Worm (Caenorhabditis elegans) whole organism, young adult: ENCODE data around the gene rab-28.

Experiments
- C06A6.2 ChIP-seq: fragments of 200-800 bp; sonication (Bioruptor generic); conservative IDR thresholded peaks from 2 replicates; pipeline ENCODE4 v1.3.6; 2022; ENCODE audit warnings: missing genetic modification characterization, missing compliant biosample characterization
- C17E4.6 ChIP-seq: fragments of 200-800 bp; sonication (Bioruptor generic); IDR thresholded peaks from 2 replicates; pipeline ENCODE4 v1.3.6; 2022; ENCODE audit warnings: missing genetic modification reagents, missing genetic modification characterization, missing compliant biosample characterization
- F33H1.4 ChIP-seq: fragments of 200-800 bp; sonication (Bioruptor generic); IDR thresholded peaks from 2 replicates; pipeline ENCODE4 v1.3.6; 2022; ENCODE audit warnings: missing genetic modification reagents, missing genetic modification characterization, missing compliant biosample characterization
- F37B4.10 ChIP-seq: fragments of 200-800 bp; sonication (Bioruptor generic); IDR thresholded peaks from 2 replicates; pipeline ENCODE4 v1.3.6; 2022; ENCODE audit warnings: missing genetic modification characterization, missing compliant biosample characterization
- T26A5.8 ChIP-seq: sonication (generic microtip); optimal IDR thresholded peaks from 2 replicates; lab custom pipeline; 2016; ENCODE audit warnings: missing genetic modification characterization, missing compliant biosample characterization
- Y53G8AR.9 ChIP-seq: fragments of 200-800 bp; sonication (Bioruptor generic); conservative IDR thresholded peaks from 2 replicates; pipeline ENCODE4 v1.3.6; 2022; ENCODE audit warnings: missing genetic modification reagents, missing genetic modification characterization, missing compliant biosample characterization
- ZK185.1 ChIP-seq: sonication (generic microtip); optimal IDR thresholded peaks from 2 replicates; lab custom pipeline; 2016; ENCODE audit warnings: mild to moderate bottlenecking, missing genetic modification characterization, missing compliant biosample characterization; ENCODE audit not compliant: poor library complexity, severe bottlenecking
- ama-1 ChIP-seq, 3 experiments: fragments of 150-350 bp in 1 of 3; sonication (generic microtip) in 2 of 3; optimal IDR thresholded peaks; 2 replicates each; lab custom pipeline; 2014 to 2018; ENCODE audit warnings: missing biosample characterization in 2 of 3, missing genetic modification characterization in 2 of 3, missing genetic modification reagents in 2 of 3
- aptf-2 ChIP-seq: fragments of 200-800 bp; sonication (Bioruptor generic); conservative IDR thresholded peaks from 2 replicates; pipeline ENCODE4 v1.3.6; 2022; ENCODE audit warnings: missing genetic modification reagents, missing genetic modification characterization, missing compliant biosample characterization
- attf-3 ChIP-seq: fragments of 200-800 bp; sonication (Bioruptor generic); conservative IDR thresholded peaks from 2 replicates; pipeline ENCODE4 v1.3.6; 2022; ENCODE audit warnings: missing genetic modification reagents, missing genetic modification characterization, missing compliant biosample characterization
- attf-5 ChIP-seq: fragments of 200-800 bp; sonication (Bioruptor generic); optimal IDR thresholded peaks from 2 replicates; lab custom pipeline; 2018; ENCODE audit warnings: mild to moderate bottlenecking, missing genetic modification characterization, missing compliant biosample characterization
- ceh-100 ChIP-seq: fragments of 200-800 bp; sonication (Bioruptor generic); IDR thresholded peaks from 2 replicates; pipeline ENCODE4 v1.3.6; 2022; ENCODE audit warnings: missing genetic modification reagents, missing genetic modification characterization, missing compliant biosample characterization
- die-1 ChIP-seq: sonication (generic microtip); optimal IDR thresholded peaks from 2 replicates; lab custom pipeline; 2016; ENCODE audit warnings: missing genotype, mild to moderate bottlenecking, missing genetic modification characterization, missing compliant biosample characterization
- dox-1 ChIP-seq: fragments of 200-800 bp; sonication (Bioruptor generic); IDR thresholded peaks from 2 replicates; pipeline ENCODE4 v1.3.6; 2022; ENCODE audit warnings: missing genetic modification reagents, missing genetic modification characterization, missing compliant biosample characterization
- dpff-1 ChIP-seq: sonication (generic microtip); optimal IDR thresholded peaks from 2 replicates; lab custom pipeline; 2017; ENCODE audit warnings: mild to moderate bottlenecking, missing genetic modification characterization, missing compliant biosample characterization
- egrh-3 ChIP-seq: fragments of 200-800 bp; sonication (Bioruptor generic); IDR thresholded peaks from 2 replicates; pipeline ENCODE4 v1.3.6; 2022; ENCODE audit warnings: missing genetic modification reagents, missing genetic modification characterization, missing compliant biosample characterization
- ekl-4 ChIP-seq: fragments of 200-800 bp; sonication (Bioruptor generic); IDR thresholded peaks from 2 replicates; pipeline ENCODE4 v1.3.6; 2022; ENCODE audit warnings: missing genetic modification reagents, missing genetic modification characterization, missing compliant biosample characterization
- gei-17 ChIP-seq: fragments of 200-800 bp; sonication (Bioruptor generic); optimal IDR thresholded peaks from 2 replicates; lab custom pipeline; 2018; ENCODE audit warnings: mild to moderate bottlenecking, missing genetic modification characterization, missing compliant biosample characterization
- hlh-26 ChIP-seq: fragments of 200-800 bp; sonication (Bioruptor generic); conservative IDR thresholded peaks from 2 replicates; pipeline ENCODE4 v1.3.6; 2022; ENCODE audit warnings: missing genetic modification reagents, missing genetic modification characterization, missing compliant biosample characterization
- hrde-1 ChIP-seq: sonication (generic microtip); optimal IDR thresholded peaks from 2 replicates; lab custom pipeline; 2016; ENCODE audit warnings: missing genetic modification characterization, mild to moderate bottlenecking, missing compliant biosample characterization, moderate library complexity, missing genotype, missing genetic modification reagents, borderline replicate concordance
- hsf-1 ChIP-seq: fragments of 200-800 bp; sonication (Bioruptor generic); IDR thresholded peaks from 2 replicates; pipeline ENCODE4 v1.3.6; 2022; ENCODE audit warnings: missing genetic modification reagents, missing genetic modification characterization, missing compliant biosample characterization
- lag-1 ChIP-seq: fragments of 200-800 bp; sonication (Bioruptor generic); IDR thresholded peaks from 2 replicates; pipeline ENCODE4 v1.3.6; 2022; ENCODE audit warnings: missing genetic modification reagents, missing genetic modification characterization, missing compliant biosample characterization
- lin-26 ChIP-seq: fragments of 200-800 bp; sonication (Bioruptor generic); IDR thresholded peaks from 2 replicates; pipeline ENCODE4 v1.3.6; 2022; ENCODE audit warnings: missing genetic modification reagents, missing genetic modification characterization, missing compliant biosample characterization
- lin-35 ChIP-seq, 3 experiments: fragments of 150-350 bp in 2 of 3; sonication (generic microtip) in 1 of 3; optimal IDR thresholded peaks; 2 replicates each; lab custom pipeline; 2014 to 2018; ENCODE audit warnings: missing biosample characterization in 3 of 3, missing genetic modification characterization in 3 of 3, missing genetic modification reagents in 3 of 3
- lin-54 ChIP-seq: fragments of 200-800 bp; sonication (Bioruptor generic); optimal IDR thresholded peaks from 2 replicates; lab custom pipeline; 2018; ENCODE audit warnings: mild to moderate bottlenecking, missing genetic modification characterization, missing compliant biosample characterization
- lir-1 ChIP-seq: fragments of 200-800 bp; sonication (Bioruptor generic); conservative IDR thresholded peaks from 2 replicates; pipeline ENCODE4 v1.3.6; 2022; ENCODE audit warnings: missing genetic modification reagents, missing genetic modification characterization, missing compliant biosample characterization
- lsl-1 ChIP-seq: fragments of 200-800 bp; sonication (Bioruptor generic); optimal IDR thresholded peaks from 2 replicates; lab custom pipeline; 2018; ENCODE audit warnings: mild to moderate bottlenecking, missing genetic modification characterization, moderate library complexity, missing compliant biosample characterization
- lsy-27 ChIP-seq: sonication (generic microtip); optimal IDR thresholded peaks from 2 replicates; lab custom pipeline; 2017; ENCODE audit warnings: missing genetic modification characterization, mild to moderate bottlenecking, missing compliant biosample characterization, antibody characterized with exemption, missing genotype, borderline replicate concordance; ENCODE audit not compliant: insufficient read depth
- madf-6 ChIP-seq: fragments of 200-800 bp; sonication (Bioruptor generic); IDR thresholded peaks from 2 replicates; pipeline ENCODE4 v1.3.6; 2022; ENCODE audit warnings: missing genetic modification reagents, missing genetic modification characterization, missing compliant biosample characterization
- mcd-1 ChIP-seq: fragments of 200-800 bp; sonication (Bioruptor generic); IDR thresholded peaks from 2 replicates; pipeline ENCODE4 v1.3.6; 2022; ENCODE audit warnings: missing genetic modification reagents, missing genetic modification characterization, missing compliant biosample characterization
- mes-4 ChIP-seq: sonication (generic microtip); optimal IDR thresholded peaks from 2 replicates; lab custom pipeline; 2016; ENCODE audit warnings: missing genotype, missing genetic modification characterization, missing compliant biosample characterization
- mxl-1 ChIP-seq: sonication (generic microtip); optimal IDR thresholded peaks from 2 replicates; lab custom pipeline; 2016; ENCODE audit warnings: missing genetic modification characterization, missing compliant biosample characterization
- nfya-1 ChIP-seq: sonication (generic microtip); optimal IDR thresholded peaks from 2 replicates; lab custom pipeline; 2017; ENCODE audit warnings: antibody characterized with exemption, missing compliant biosample characterization, missing genetic modification characterization, borderline replicate concordance; ENCODE audit not compliant: insufficient read depth
- nhr-179 ChIP-seq: sonication (generic microtip); optimal IDR thresholded peaks from 2 replicates; lab custom pipeline; 2016; ENCODE audit warnings: mild to moderate bottlenecking, missing genetic modification characterization, missing compliant biosample characterization
- nhr-27 ChIP-seq: fragments of 200-800 bp; sonication (Bioruptor generic); optimal IDR thresholded peaks from 2 replicates; lab custom pipeline; 2018; ENCODE audit warnings: mild to moderate bottlenecking, missing genetic modification characterization, moderate library complexity, missing compliant biosample characterization
- nhr-80 ChIP-seq: sonication (generic microtip); optimal IDR thresholded peaks from 2 replicates; lab custom pipeline; 2016; ENCODE audit warnings: missing genetic modification characterization, missing compliant biosample characterization
- nhr-90 ChIP-seq: sonication (generic microtip); optimal IDR thresholded peaks from 2 replicates; lab custom pipeline; 2016; ENCODE audit warnings: missing genotype, mild to moderate bottlenecking, missing genetic modification characterization, missing compliant biosample characterization
- pbrm-1 ChIP-seq: fragments of 200-800 bp; sonication (Bioruptor generic); IDR thresholded peaks from 2 replicates; pipeline ENCODE4 v1.3.6; 2022; ENCODE audit warnings: missing genetic modification reagents, missing genetic modification characterization, missing compliant biosample characterization
- sdz-38 ChIP-seq: sonication (generic microtip); optimal IDR thresholded peaks from 2 replicates; lab custom pipeline; 2016; ENCODE audit warnings: missing genotype, missing genetic modification characterization, missing compliant biosample characterization
- sea-2 ChIP-seq: fragments of 200-800 bp; sonication (Bioruptor generic); IDR thresholded peaks from 2 replicates; pipeline ENCODE4 v1.3.6; 2022; ENCODE audit warnings: missing genetic modification characterization, missing compliant biosample characterization
- snpc-1.1 ChIP-seq: sonication (generic microtip); optimal IDR thresholded peaks from 2 replicates; lab custom pipeline; 2017; ENCODE audit warnings: missing genetic modification characterization, mild to moderate bottlenecking, missing compliant biosample characterization, antibody characterized with exemption, moderate library complexity, missing genotype, missing genetic modification reagents; ENCODE audit not compliant: insufficient read depth
- snpc-3.4 ChIP-seq: sonication (generic microtip); optimal IDR thresholded peaks from 2 replicates; lab custom pipeline; 2017; ENCODE audit warnings: missing genetic modification characterization, mild to moderate bottlenecking, missing compliant biosample characterization, antibody characterized with exemption, moderate library complexity, missing genotype, missing genetic modification reagents
- snpc-4 ChIP-seq, 5 experiments: fragments of 150-350 bp in 1 of 5; sonication (generic microtip) in 4 of 5; optimal IDR thresholded peaks; 2 replicates each; lab custom pipeline; 2014 to 2018; ENCODE audit warnings: missing genetic modification characterization in 5 of 5, missing biosample characterization in 3 of 5, antibody characterized with exemption in 2 of 5, mild to moderate bottlenecking in 2 of 5, missing compliant biosample characterization in 2 of 5, missing genotype in 2 of 5, moderate library complexity in 2 of 5, missing genetic modification reagents in 1 of 5
- unc-62 ChIP-seq: fragments of 150-350 bp; optimal IDR thresholded peaks from 2 replicates; lab custom pipeline; 2014; ENCODE audit warnings: missing biosample characterization, missing genetic modification reagents, missing genetic modification characterization
- zim-3 ChIP-seq: sonication (generic microtip); optimal IDR thresholded peaks from 2 replicates; lab custom pipeline; 2017; ENCODE audit warnings: mild to moderate bottlenecking, missing genetic modification characterization, moderate library complexity, missing compliant biosample characterization
- ztf-22 ChIP-seq: fragments of 200-800 bp; sonication (Bioruptor generic); optimal IDR thresholded peaks from 2 replicates; lab custom pipeline; 2018; ENCODE audit warnings: mild to moderate bottlenecking, missing genetic modification characterization, moderate library complexity, missing compliant biosample characterization
- ztf-3 ChIP-seq: fragments of 200-800 bp; sonication (Bioruptor generic); optimal IDR thresholded peaks from 2 replicates; lab custom pipeline; 2018; ENCODE audit warnings: mild to moderate bottlenecking, missing genetic modification characterization, missing compliant biosample characterization

The rab-28 gene

DNA sequence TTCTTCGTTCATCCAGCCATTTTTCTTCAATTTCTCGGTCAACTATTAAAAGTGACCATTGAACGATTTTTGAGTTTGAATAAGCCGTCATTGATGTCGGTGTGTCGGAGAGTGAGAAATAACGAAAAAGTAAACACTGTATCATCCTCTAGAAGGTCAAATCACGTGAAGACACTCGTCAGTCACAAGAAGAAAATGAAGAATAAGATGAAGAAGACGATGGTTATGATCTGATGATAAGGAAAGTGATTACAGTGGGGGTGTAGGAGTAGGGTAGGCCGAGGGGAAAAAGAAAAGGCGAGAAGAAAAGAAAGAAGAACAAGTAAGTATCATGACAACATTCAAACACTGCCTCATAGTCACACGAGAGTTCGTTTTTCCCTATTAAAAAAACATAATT lies 45.7 kb downstream of the rab-28 start (continued):
- TF ChIP-seq hrde-1 (tag; lab: Kevin White, UChicago) (no peak), Y53G8AR.9 (GFP tag; lab: Robert Waterston, UW) (no peak), ztf-3 (no peak), attf-3 (no peak), ztf-22 (GFP tag; lab: Kevin White, UChicago) (no peak), die-1 (tag; lab: Kevin White, UChicago) (no peak), gei-17 (no peak), nfya-1 (no peak), nhr-90 (tag; lab: Kevin White, UChicago) (peak; percentile 18), ekl-4 (no peak), dox-1 (GFP tag; lab: Robert Waterston, UW) (no peak), egrh-3 (GFP tag; lab: Robert Waterston, UW) (no peak), F37B4.10 (no peak), pbrm-1 (GFP tag; lab: Robert Waterston, UW) (0 out of 2 replicates have a peak, but pooled peaks have one; percentile 22), mcd-1 (GFP tag; lab: Robert Waterston, UW) (0 out of 2 replicates have a peak, but pooled peaks have one; percentile 26), nhr-80 (tag; lab: Kevin White, UChicago) (peak; percentile 69), madf-6 (GFP tag; lab: Robert Waterston, UW) (no peak), F33H1.4 (no peak), aptf-2 (GFP tag; lab: Robert Waterston, UW) (no peak), unc-62 (no peak), lin-26 (0 out of 2 replicates have a peak, but pooled peaks have one; percentile 42), snpc-3.4 (tag; lab: Kevin White, UChicago) (no peak), hlh-26 (GFP tag; lab: Robert Waterston, UW) (no peak), lag-1 (GFP tag; lab: Robert Waterston, UW) (no peak), lin-54 (GFP tag; lab: Kevin White, UChicago) (peak; percentile 34), lin-35 (GFP tag; optimal IDR thresholded peaks at IDR 0.05; lab: Kevin White, UChicago) (no peak), T26A5.8 (tag; lab: Kevin White, UChicago) (no peak), mes-4 (tag; lab: Kevin White, UChicago) (no peak), hsf-1 (GFP tag; lab: Robert Waterston, UW) (peak; percentile 69; the same call in 1 of the 2 replicates), lir-1 (GFP tag; lab: Robert Waterston, UW) (peak; percentile 60; the same call in 1 of the 2 replicates), ZK185.1 (tag; lab: Kevin White, UChicago) (no peak), C06A6.2 (GFP tag; lab: Robert Waterston, UW) (no peak), dpff-1 (tag; lab: Kevin White, UChicago) (no peak), snpc-4 (GFP tag; optimal IDR thresholded peaks at IDR 0.05; lab: Kevin White, UChicago) (no peak), snpc-4 (tag; optimal IDR thresholded peaks at IDR 0.05; lab: Kevin White, UChicago) (peak in 1 of 4 experiments; percentile 61), zim-3 (tag; lab: Kevin White, UChicago) (no peak), snpc-1.1 (tag; lab: Kevin White, UChicago) (no peak), ama-1 (optimal IDR thresholded peaks at IDR 0.05; lab: Kevin White, UChicago) (no peak), ama-1 (GFP tag; optimal IDR thresholded peaks at IDR 0.05; lab: Kevin White, UChicago) (no peak), nhr-27 (tag; lab: Kevin White, UChicago) (no peak), ceh-100 (GFP tag; lab: Robert Waterston, UW) (no peak), attf-5 (peak; percentile 54), sdz-38 (tag; lab: Kevin White, UChicago) (no peak), C17E4.6 (no peak), lsl-1 (no peak), nhr-179 (tag; lab: Kevin White, UChicago) (no peak), mxl-1 (tag; lab: Kevin White, UChicago) (no peak), sea-2 (GFP tag; lab: Robert Waterston, UW) (no peak), lsy-27 (tag; lab: Kevin White, UChicago) (no peak)
